Worm (Caenorhabditis elegans): ENCODE results near the gene Y53C12A.11.

DNA sequence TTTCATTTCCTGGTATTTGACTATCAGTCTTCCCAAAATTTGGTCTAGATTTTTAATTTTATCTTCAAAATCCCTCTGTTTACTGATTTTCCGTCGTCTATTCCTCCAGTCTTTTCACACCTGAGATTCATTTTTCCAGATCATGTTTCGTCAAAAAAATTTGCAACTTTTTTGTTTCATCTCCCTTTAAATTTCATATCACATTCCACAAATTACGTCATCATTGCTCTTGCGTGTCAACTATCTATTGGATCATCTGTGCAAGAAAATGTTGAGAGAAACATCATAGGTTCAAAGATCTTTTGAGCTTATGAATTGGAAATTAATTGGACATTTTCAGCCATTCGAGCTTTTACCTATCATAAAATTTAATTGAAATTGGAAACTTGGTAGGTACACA is 40.9 kb upstream of the Y53C12A.11 start:
- TF ChIP-seq ceh-82 (tag; optimal IDR thresholded peaks at IDR 0.05) = no peak
- TF ChIP-seq snpc-4 (tag; optimal IDR thresholded peaks at IDR 0.05) = no peak
- TF ChIP-seq mdl-1 (tag; optimal IDR thresholded peaks at IDR 0.05) = no peak
- TF ChIP-seq ZK546.5 (tag; optimal IDR thresholded peaks at IDR 0.05) = no peak
